Fruit fly (Drosophila melanogaster) whole organism: ENCODE measurements around the gene Noc2.

ENCODE experiments used
- CG8478 ChIP-seq: fragments of >200 bp; optimal IDR thresholded peaks from 2 replicates; lab custom pipeline; 2018; ENCODE audit warnings: inconsistent platforms
- Dll ChIP-seq: fragments of >200 bp; optimal IDR thresholded peaks from 2 replicates; lab custom pipeline; 2017
- EcR ChIP-seq, 2 experiments: fragments of >200 bp; optimal IDR thresholded peaks; 2 replicates each; lab custom pipeline; 2017; ENCODE audit warnings: missing biosample characterization in 2 of 2, missing genetic modification characterization in 2 of 2, missing genetic modification reagents in 2 of 2
- pan ChIP-seq: fragments of >200 bp; optimal IDR thresholded peaks from 2 replicates; lab custom pipeline; 2017
- psq ChIP-seq: fragments of >200 bp; optimal IDR thresholded peaks from 2 replicates; lab custom pipeline; 2017
- usp ChIP-seq: fragments of >200 bp; optimal IDR thresholded peaks from 2 replicates; lab custom pipeline; 2017; ENCODE audit warnings: missing biosample characterization, missing genetic modification characterization, mixed read lengths

DNA sequence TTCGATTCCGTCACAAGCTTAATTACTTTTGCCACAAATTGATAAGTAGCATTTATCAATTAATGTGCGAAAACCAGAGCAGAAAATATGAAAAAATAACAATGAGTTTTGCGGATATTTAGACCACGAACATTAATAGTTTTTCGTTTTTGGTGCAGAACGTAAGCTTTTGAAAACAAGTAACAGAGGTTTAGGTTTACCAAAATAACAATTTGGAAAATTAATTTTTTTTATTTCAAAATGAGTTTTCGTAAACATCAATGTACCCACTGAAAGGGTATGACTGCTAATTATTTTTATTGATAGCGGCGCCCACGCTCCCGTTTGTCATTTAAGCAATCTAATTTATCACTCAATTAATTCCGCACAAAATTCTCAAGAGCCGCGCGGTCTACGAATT lies 31.9 kb downstream of the Noc2 start:
- TF ChIP-seq CG8478 (lab: Kevin White, UChicago) (no peak), psq (no peak), usp (no peak), pan (lab: Kevin White, UChicago) (no peak), EcR (GFP tag; optimal IDR thresholded peaks at IDR 0.05; lab: Kevin White, UChicago) (no peak), Dll (lab: Kevin White, UChicago) (no peak)
